Worm (Caenorhabditis elegans): ENCODE measurements around the gene clec-121.

clec-121 gene

DNA sequence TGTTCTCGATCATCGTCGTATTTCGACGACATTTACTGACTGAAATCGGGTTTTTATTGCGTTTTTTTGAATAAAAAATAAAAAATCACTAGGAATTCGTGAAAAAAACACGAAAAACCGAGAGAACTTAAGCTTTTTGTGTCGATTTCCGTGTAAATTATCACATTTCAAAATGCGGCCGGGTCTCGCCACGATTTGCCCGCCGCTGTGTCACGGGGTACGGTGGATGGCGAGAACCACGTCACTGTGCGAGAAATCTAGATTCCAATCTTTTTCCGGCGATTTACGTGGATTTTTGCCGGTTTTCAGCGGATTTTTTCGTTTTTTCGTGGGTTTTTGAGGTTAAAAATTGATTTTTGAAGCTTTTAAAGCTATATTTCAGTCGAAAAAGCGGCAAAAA lies 25.2 kb upstream of the clec-121 start, which contains the start of gene Y25C1A.8 (continued):
- TF ChIP-seq mbf-1 (tag; optimal IDR thresholded peaks at IDR 0.05) (no peak), lsy-2 (tag; optimal IDR thresholded peaks at IDR 0.05) (peak; percentile 100), snpc-4 (tag; optimal IDR thresholded peaks at IDR 0.05) (peak; percentile 58), nhr-6 (tag; optimal IDR thresholded peaks at IDR 0.05) (peak; percentile 71), nhr-11 (tag; optimal IDR thresholded peaks at IDR 0.05) (no peak), skn-1 (tag; optimal IDR thresholded peaks at IDR 0.05) (no peak), elt-3 (tag; optimal IDR thresholded peaks at IDR 0.05) (no peak), nhr-23 (tag; optimal IDR thresholded peaks at IDR 0.05) (no peak), fos-1 (tag; optimal IDR thresholded peaks at IDR 0.05) (peak; percentile 82), alr-1 (tag; optimal IDR thresholded peaks at IDR 0.05) (no peak), unc-62 (GFP tag; optimal IDR thresholded peaks at IDR 0.05) (peak; percentile 41)

DNA sequence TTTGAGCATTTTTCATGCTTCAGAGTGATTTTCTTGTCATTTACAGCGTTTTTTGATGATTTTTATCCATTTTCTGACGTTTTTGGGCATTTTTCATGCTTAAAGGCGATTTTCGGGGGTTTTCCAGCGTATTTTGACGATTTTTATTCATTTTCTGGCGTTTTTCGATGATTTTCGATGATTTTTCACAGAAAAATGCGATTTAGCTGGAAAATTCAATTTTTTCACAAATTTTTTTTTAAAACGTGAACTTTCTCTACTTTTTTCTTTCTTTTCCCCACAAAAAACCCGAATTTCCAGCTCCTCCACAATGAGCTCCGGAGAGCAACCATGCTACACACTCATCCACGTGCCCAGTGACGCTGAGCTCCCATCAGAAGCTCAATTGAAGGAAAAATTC lies 23.6 kb upstream of the clec-121 start, which contains the start of gene copb-1:
copb-1 (plus strand) TSS at position 301 of the 400 bp plus-strand sequence.
- no peak for TF ChIP-seq nhr-77 (tag; optimal IDR thresholded peaks at IDR 0.05)

DNA sequence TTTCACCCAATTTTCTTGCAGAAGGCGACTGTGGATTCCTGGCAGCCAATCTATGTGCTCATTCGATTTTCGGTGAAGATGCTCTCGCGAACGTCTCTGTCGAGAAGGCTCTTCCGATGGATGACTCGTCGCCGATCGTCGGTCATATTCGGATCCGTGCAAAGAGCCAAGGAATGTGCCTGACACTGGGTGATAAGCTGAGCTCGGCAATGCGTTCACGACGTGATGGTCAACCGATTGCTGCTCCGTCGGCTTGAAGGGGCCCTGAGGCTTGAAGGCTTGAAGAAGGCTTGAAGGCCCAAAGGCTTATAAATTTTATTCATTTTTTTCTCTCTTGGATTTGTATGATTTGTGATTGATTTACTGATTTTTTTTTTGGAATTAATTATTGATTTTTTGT lies 15.0 kb upstream of the clec-121 start:
- no peak for TF ChIP-seq Y55F3AM.14 (GFP tag; optimal IDR thresholded peaks at IDR 0.05)
- no peak for TF ChIP-seq unc-55 (GFP tag; optimal IDR thresholded peaks at IDR 0.05)
- no peak for TF ChIP-seq ztf-11 (tag; optimal IDR thresholded peaks at IDR 0.05)

DNA sequence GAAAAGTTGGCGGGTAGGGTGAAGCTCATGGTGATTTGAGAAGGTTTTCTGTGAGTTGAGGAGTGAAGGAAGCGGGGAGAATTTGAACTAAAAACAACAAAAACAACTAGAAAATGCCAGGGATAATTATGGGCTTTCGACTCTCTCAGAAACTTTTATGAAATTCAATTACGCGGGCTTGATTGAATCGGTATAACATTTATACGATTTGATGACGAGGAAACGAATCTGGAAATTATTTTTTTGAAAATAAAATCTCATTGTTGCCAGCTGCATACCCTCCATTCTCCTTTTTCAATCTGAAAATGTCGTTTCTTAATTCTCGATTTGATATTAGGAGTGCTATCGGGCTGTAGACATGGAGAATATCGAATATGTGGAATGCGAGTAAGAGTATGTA lies 10.8 kb upstream of the clec-121 start, which contains the start of gene srg-21:
srg-21 (minus strand) TSS at position 101 of the 400 bp plus-strand sequence.
- no peak for TF ChIP-seq ama-1 (optimal IDR thresholded peaks at IDR 0.05)
- TF ChIP-seq mbf-1 (tag; optimal IDR thresholded peaks at IDR 0.05): no peak
- no peak for TF ChIP-seq nhr-77 (tag; optimal IDR thresholded peaks at IDR 0.05)
- TF ChIP-seq zag-1 (tag; optimal IDR thresholded peaks at IDR 0.05): no peak
- TF ChIP-seq gmeb-1 (tag; optimal IDR thresholded peaks at IDR 0.05): no peak
- TF ChIP-seq nhr-237 (tag; optimal IDR thresholded peaks at IDR 0.05): no peak
- no peak for TF ChIP-seq snpc-4 (tag; optimal IDR thresholded peaks at IDR 0.05)
- TF ChIP-seq lin-13 (GFP tag; optimal IDR thresholded peaks at IDR 0.05): no peak
- no peak for TF ChIP-seq nhr-6 (tag; optimal IDR thresholded peaks at IDR 0.05)
- no peak for TF ChIP-seq C34F6.9 (tag; optimal IDR thresholded peaks at IDR 0.05)
- TF ChIP-seq R02D3.7 (tag; optimal IDR thresholded peaks at IDR 0.05): no peak
- TF ChIP-seq unc-39 (tag; optimal IDR thresholded peaks at IDR 0.05): no peak
- no peak for TF ChIP-seq lin-11 (tag; optimal IDR thresholded peaks at IDR 0.05)
- TF ChIP-seq unc-55 (GFP tag; optimal IDR thresholded peaks at IDR 0.05): no peak
- TF ChIP-seq egl-27 (tag; optimal IDR thresholded peaks at IDR 0.05): no peak

DNA sequence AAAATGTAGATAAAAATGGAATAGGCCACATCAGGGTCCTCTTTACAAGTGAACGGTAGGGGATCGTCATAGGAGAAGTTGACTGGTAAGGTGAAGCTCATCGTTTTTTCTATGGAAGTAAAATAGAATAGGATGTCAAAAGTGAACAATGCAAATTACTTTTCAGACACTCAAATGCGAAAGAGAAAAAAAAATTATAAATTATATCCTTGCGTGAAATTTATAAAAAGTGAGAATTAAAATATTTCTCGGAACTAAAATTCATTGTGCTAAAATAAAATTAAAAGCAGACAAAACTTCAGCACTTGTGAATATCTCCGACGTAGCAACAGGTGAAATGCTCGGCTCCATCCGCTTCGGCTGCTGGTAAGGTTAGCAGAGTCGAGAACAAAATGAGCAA lies 8.8 kb upstream of the clec-121 start, which contains the start of gene srg-22:
srg-22 (minus strand) TSS at position 101 of the 400 bp plus-strand sequence.
- TF ChIP-seq gmeb-1 (tag; optimal IDR thresholded peaks at IDR 0.05): no peak
- TF ChIP-seq sma-9 (GFP tag; optimal IDR thresholded peaks at IDR 0.05): no peak
- TF ChIP-seq sma-9 (tag; optimal IDR thresholded peaks at IDR 0.05): no peak
- no peak for TF ChIP-seq Y55F3AM.14 (GFP tag; optimal IDR thresholded peaks at IDR 0.05)
- no peak for TF ChIP-seq snpc-4 (tag; optimal IDR thresholded peaks at IDR 0.05)
- TF ChIP-seq zag-1 (tag; optimal IDR thresholded peaks at IDR 0.05): no peak
- no peak for TF ChIP-seq elt-3 (tag; optimal IDR thresholded peaks at IDR 0.05)
- TF ChIP-seq nhr-11 (tag; optimal IDR thresholded peaks at IDR 0.05): no peak
- TF ChIP-seq mbf-1 (tag; optimal IDR thresholded peaks at IDR 0.05): no peak

DNA sequence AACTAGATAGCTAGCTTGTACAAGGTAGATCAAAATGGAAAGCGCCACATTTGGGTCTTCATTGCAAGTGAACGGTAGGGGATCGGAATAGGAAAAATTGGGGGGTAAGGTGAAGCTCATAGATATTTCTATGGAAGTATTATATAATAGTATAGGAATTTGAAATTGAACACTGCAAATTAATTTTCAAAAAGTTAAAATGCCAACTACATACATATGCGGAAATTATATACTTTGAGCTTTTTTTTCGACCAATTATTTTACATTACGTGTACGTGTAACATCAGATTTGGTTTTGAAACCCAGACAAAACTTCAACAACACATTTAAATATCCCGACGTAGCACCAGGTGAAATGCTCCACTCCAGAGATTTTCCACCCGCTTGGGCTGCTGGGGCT lies 6.1 kb upstream of the clec-121 start, which contains the start of gene srg-23:
srg-23 (minus strand) TSS at position 101 of the 400 bp plus-strand sequence.
- TF ChIP-seq elt-3 (tag; optimal IDR thresholded peaks at IDR 0.05) (no peak), nhr-10 (tag; optimal IDR thresholded peaks at IDR 0.05) (no peak), fos-1 (tag; optimal IDR thresholded peaks at IDR 0.05) (no peak), ztf-4 (tag; optimal IDR thresholded peaks at IDR 0.05) (no peak), unc-62 (GFP tag; optimal IDR thresholded peaks at IDR 0.05) (no peak), nhr-23 (tag; optimal IDR thresholded peaks at IDR 0.05) (no peak), nhr-11 (tag; optimal IDR thresholded peaks at IDR 0.05) (no peak), nhr-12 (tag; optimal IDR thresholded peaks at IDR 0.05) (no peak), mab-5 (tag; optimal IDR thresholded peaks at IDR 0.05) (no peak)

DNA sequence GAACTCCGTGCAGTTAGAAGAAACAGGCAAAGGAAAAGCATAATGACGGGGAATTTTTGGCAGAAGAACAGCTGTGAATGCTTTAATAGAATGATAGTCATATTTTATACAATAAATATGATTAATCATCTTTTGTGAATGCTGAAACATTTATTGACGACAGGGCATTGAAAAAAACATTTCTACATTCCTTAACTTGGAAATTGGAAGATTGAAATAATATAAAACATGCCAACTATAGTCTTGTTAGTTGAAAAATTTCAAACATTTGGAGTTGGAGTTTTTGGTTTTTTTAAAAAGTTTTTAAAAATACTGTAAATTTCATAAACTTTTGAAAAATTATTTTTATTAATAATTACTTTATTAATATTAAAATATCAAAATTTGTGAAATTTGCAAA lies 5.3 kb upstream of the clec-121 start, which contains the start of gene Y25C1A.14:
Y25C1A.14 (minus strand) TSS at position 101 of the 400 bp plus-strand sequence.
- TF ChIP-seq lin-39 (tag; optimal IDR thresholded peaks at IDR 0.05) (no peak), skn-1 (tag; optimal IDR thresholded peaks at IDR 0.05) (no peak), nhr-21 (tag; optimal IDR thresholded peaks at IDR 0.05) (no peak), nhr-11 (tag; optimal IDR thresholded peaks at IDR 0.05) (no peak)

Data from whole organism, L2 larva.